Worm (Caenorhabditis elegans): ENCODE data around the gene mep-1.

DNA sequence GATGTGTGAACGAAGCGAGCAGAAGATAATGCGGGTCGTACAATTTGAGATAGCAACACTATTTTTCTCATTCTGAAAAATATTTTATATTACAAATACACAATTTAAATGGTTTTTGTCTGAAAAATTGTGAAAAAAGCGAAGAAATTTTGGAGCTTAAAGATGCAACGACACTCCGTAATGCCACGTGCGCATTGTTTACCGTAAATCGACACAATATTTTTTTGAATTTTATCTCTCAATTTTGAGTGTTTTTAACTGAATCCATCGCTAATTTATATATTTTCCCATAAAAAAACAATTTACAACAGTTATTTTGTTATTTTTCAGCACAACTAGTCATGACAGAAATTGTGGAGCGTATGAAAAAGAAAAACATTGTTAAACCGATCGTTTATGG, 3.5 kb upstream of the mep-1 start, which contains the start of the genes M04B2.4 and gfl-1:
- no peak for TF ChIP-seq sea-1 (GFP tag; conservative IDR thresholded peaks at IDR 0.05)
- no peak for TF ChIP-seq flt-1 (GFP tag; IDR thresholded peaks at IDR 0.05)
- no peak for TF ChIP-seq ama-1 (optimal IDR thresholded peaks at IDR 0.05)
- no peak for TF ChIP-seq ets-7 (tag; optimal IDR thresholded peaks at IDR 0.05)

Data from whole organism, early embryonic.